Fruit fly (Drosophila melanogaster) whole organism, embryonic: ENCODE results near the gene put.

Experiments
- BEAF-32 ChIP-seq: fragments of 200-800 bp; sonication (Bioruptor generic); optimal IDR thresholded peaks from 3 replicates; lab custom pipeline; 2017; ENCODE audit warnings: missing biosample characterization, missing genetic modification characterization, mild to moderate bottlenecking, moderate library complexity, missing genetic modification reagents
- Blimp-1 ChIP-seq: fragments of 200-800 bp; sonication (Bioruptor generic); optimal IDR thresholded peaks from 3 replicates; lab custom pipeline; 2018; ENCODE audit warnings: missing biosample characterization, missing genetic modification characterization, mild to moderate bottlenecking, moderate library complexity, missing genetic modification reagents
- CG10979 ChIP-seq: fragments of 200-800 bp; sonication (Bioruptor generic); optimal IDR thresholded peaks from 2 replicates; lab custom pipeline; 2018; ENCODE audit warnings: missing biosample characterization, mild to moderate bottlenecking, missing genetic modification characterization, moderate library complexity
- CG11456 ChIP-seq: fragments of 200-800 bp; sonication (Bioruptor generic); IDR thresholded peaks from 3 replicates; pipeline ENCODE4 v1.3.6; 2022; ENCODE audit warnings: missing biosample characterization, missing genetic modification characterization
- CG11696 ChIP-seq: fragments of 200-800 bp; sonication (Bioruptor generic); IDR thresholded peaks from 2 replicates; pipeline ENCODE4 v1.3.6; 2022; ENCODE audit warnings: missing biosample characterization, missing genetic modification characterization
- CG12071 ChIP-seq: fragments of 200-800 bp; sonication (Bioruptor generic); optimal IDR thresholded peaks from 3 replicates; lab custom pipeline; 2018; ENCODE audit warnings: missing biosample characterization, mild to moderate bottlenecking, missing genetic modification characterization
- CG12744 ChIP-seq: fragments of 200-800 bp; sonication (Bioruptor generic); optimal IDR thresholded peaks from 2 replicates; lab custom pipeline; 2016; ENCODE audit warnings: missing biosample characterization, missing genetic modification characterization
- CG14441 ChIP-seq: fragments of 200-800 bp; sonication (Bioruptor generic); IDR thresholded peaks from 2 replicates; pipeline ENCODE4 v1.3.6; 2022; ENCODE audit warnings: missing biosample characterization, missing genetic modification characterization
- CG15011 ChIP-seq: fragments of 200-800 bp; sonication (Bioruptor generic); optimal IDR thresholded peaks from 3 replicates; lab custom pipeline; 2018; ENCODE audit warnings: missing biosample characterization, mild to moderate bottlenecking, missing genetic modification characterization
- CG1602 ChIP-seq: fragments of 200-800 bp; sonication (Bioruptor generic); optimal IDR thresholded peaks from 3 replicates; lab custom pipeline; 2016; ENCODE audit warnings: missing biosample characterization, missing genetic modification characterization
- CG16863 ChIP-seq: fragments of 200-800 bp; sonication (Bioruptor generic); optimal IDR thresholded peaks from 3 replicates; lab custom pipeline; 2016; ENCODE audit warnings: missing biosample characterization, missing genetic modification characterization
- CG2202 ChIP-seq: fragments of 200-800 bp; sonication (Bioruptor generic); optimal IDR thresholded peaks from 2 replicates; lab custom pipeline; 2018; ENCODE audit warnings: missing biosample characterization, mild to moderate bottlenecking, missing genetic modification characterization
- CG4707 ChIP-seq: fragments of 200-800 bp; sonication (Bioruptor generic); optimal IDR thresholded peaks from 2 replicates; lab custom pipeline; 2018; ENCODE audit warnings: missing biosample characterization, mild to moderate bottlenecking, missing genetic modification characterization, moderate library complexity
- CG5180 ChIP-seq: fragments of 200-800 bp; sonication (Bioruptor generic); optimal IDR thresholded peaks from 3 replicates; lab custom pipeline; 2017; ENCODE audit warnings: missing biosample characterization, missing genetic modification characterization, mild to moderate bottlenecking, moderate library complexity, missing genetic modification reagents
- CG5953 ChIP-seq: fragments of 200-800 bp; sonication (Bioruptor generic); IDR thresholded peaks from 2 replicates; pipeline ENCODE4 v1.3.6; 2022; ENCODE audit warnings: missing biosample characterization, missing genetic modification characterization
- CG7928 ChIP-seq: fragments of 200-800 bp; sonication (Bioruptor generic); optimal IDR thresholded peaks from 2 replicates; lab custom pipeline; 2017; ENCODE audit warnings: missing biosample characterization, mild to moderate bottlenecking, missing genetic modification characterization
- CG8089 ChIP-seq: fragments of 200-800 bp; sonication (Bioruptor generic); optimal IDR thresholded peaks from 3 replicates; lab custom pipeline; 2016; ENCODE audit warnings: missing biosample characterization, missing genetic modification characterization
- CG8290 ChIP-seq, 3 experiments: fragments of 200-800 bp; sonication (Bioruptor generic); optimal IDR thresholded peaks; 2 replicates each; lab custom pipeline; 2016 to 2019; ENCODE audit warnings: missing biosample characterization in 3 of 3, missing genetic modification characterization in 3 of 3, mild to moderate bottlenecking in 2 of 3, moderate library complexity in 1 of 3
- CG8359 ChIP-seq: fragments of 200-800 bp; sonication (Bioruptor generic); optimal IDR thresholded peaks from 2 replicates; lab custom pipeline; 2017; ENCODE audit warnings: missing biosample characterization, mild to moderate bottlenecking, missing genetic modification characterization, borderline replicate concordance
- CG9727 ChIP-seq: fragments of 200-800 bp; sonication (Bioruptor generic); optimal IDR thresholded peaks from 3 replicates; lab custom pipeline; 2017; ENCODE audit warnings: missing biosample characterization, mild to moderate bottlenecking, missing genetic modification characterization
- D19A ChIP-seq: fragments of 200-800 bp; optimal IDR thresholded peaks from 3 replicates; lab custom pipeline; 2019; ENCODE audit warnings: missing biosample characterization, mild to moderate bottlenecking, missing genetic modification characterization, moderate library complexity
- Dad ChIP-seq: fragments of 200-800 bp; sonication (Bioruptor generic); optimal IDR thresholded peaks from 3 replicates; lab custom pipeline; 2016; ENCODE audit warnings: missing biosample characterization, missing genetic modification characterization
- Dll ChIP-seq: fragments of 200-800 bp; sonication (Bioruptor generic); IDR thresholded peaks from 4 replicates; pipeline ENCODE4 v1.3.6; 2022; ENCODE audit warnings: missing biosample characterization, missing genetic modification characterization; ENCODE audit not compliant: partially characterized antibody
- Dref ChIP-seq: fragments of 200-800 bp; sonication (Bioruptor generic); IDR thresholded peaks from 2 replicates; pipeline ENCODE4 v1.3.6; 2022; ENCODE audit warnings: missing biosample characterization, missing genetic modification characterization
- Ets65A ChIP-seq: fragments of 200-800 bp; sonication (Bioruptor generic); peaks from one replicate; lab custom pipeline; 2016; ENCODE audit warnings: missing biosample characterization, missing genetic modification characterization
- Gsc ChIP-seq: fragments of 200-800 bp; sonication (Bioruptor generic); IDR thresholded peaks from 2 replicates; pipeline ENCODE4 v1.3.6; 2022; ENCODE audit warnings: missing biosample characterization, missing genetic modification characterization
- Nf-YB ChIP-seq: fragments of 200-800 bp; sonication (Bioruptor generic); optimal IDR thresholded peaks from 3 replicates; lab custom pipeline; 2019; ENCODE audit warnings: missing biosample characterization, mild to moderate bottlenecking, missing genetic modification characterization, moderate library complexity
- Ptx1 ChIP-seq: fragments of 200-800 bp; sonication (Bioruptor generic); IDR thresholded peaks from 2 replicates; pipeline ENCODE4 v1.3.6; 2022; ENCODE audit warnings: missing biosample characterization, missing genetic modification characterization
- Ravus ChIP-seq: fragments of 200-800 bp; sonication (Bioruptor generic); IDR thresholded peaks from 2 replicates; pipeline ENCODE4 v1.3.6; 2022; ENCODE audit warnings: missing biosample characterization, missing genetic modification characterization
- Sin3A ChIP-seq: fragments of >200 bp; optimal IDR thresholded peaks from 2 replicates; lab custom pipeline; 2018
- Six4 ChIP-seq: fragments of 200-800 bp; sonication (Bioruptor generic); optimal IDR thresholded peaks from 2 replicates; lab custom pipeline; 2016; ENCODE audit warnings: missing biosample characterization, missing genetic modification characterization
- Sry-β ChIP-seq: fragments of 200-800 bp; sonication (Bioruptor generic); optimal IDR thresholded peaks from 2 replicates; lab custom pipeline; 2018; ENCODE audit warnings: missing biosample characterization, mild to moderate bottlenecking, missing genetic modification characterization, moderate library complexity
- Xbp1 ChIP-seq: fragments of 200-800 bp; sonication (Bioruptor generic); optimal IDR thresholded peaks from 3 replicates; lab custom pipeline; 2016; ENCODE audit warnings: missing biosample characterization, mild to moderate bottlenecking, missing genetic modification characterization
- ab ChIP-seq: fragments of 200-800 bp; sonication (Bioruptor generic); optimal IDR thresholded peaks from 2 replicates; lab custom pipeline; 2016; ENCODE audit warnings: missing biosample characterization, missing genetic modification characterization
- danr ChIP-seq: fragments of 200-800 bp; sonication (Bioruptor generic); IDR thresholded peaks from 2 replicates; pipeline ENCODE4 v1.3.6; 2022; ENCODE audit warnings: missing biosample characterization, missing genetic modification characterization
- emc ChIP-seq: fragments of 200-800 bp; sonication (Bioruptor generic); optimal IDR thresholded peaks from 2 replicates; lab custom pipeline; 2016; ENCODE audit warnings: missing biosample characterization, missing genetic modification characterization
- fd102C ChIP-seq: fragments of 200-800 bp; sonication (Bioruptor generic); optimal IDR thresholded peaks from 2 replicates; lab custom pipeline; 2018; ENCODE audit warnings: missing biosample characterization, mild to moderate bottlenecking, missing genetic modification characterization, moderate library complexity
- hb ChIP-seq: fragments of 200-800 bp; sonication (Bioruptor generic); IDR thresholded peaks from 3 replicates; pipeline ENCODE4 v1.3.6; 2022; ENCODE audit warnings: missing biosample characterization, missing genetic modification characterization; ENCODE audit not compliant: partially characterized antibody
- jigr1 ChIP-seq: fragments of 200-800 bp; sonication (Bioruptor generic); IDR thresholded peaks from 3 replicates; pipeline ENCODE4 v1.3.6; 2022; ENCODE audit warnings: missing biosample characterization, missing genetic modification characterization
- knrl ChIP-seq: fragments of 200-800 bp; sonication (Bioruptor generic); IDR thresholded peaks from 3 replicates; pipeline ENCODE4 v1.3.6; 2022; ENCODE audit warnings: missing biosample characterization, missing genetic modification characterization; ENCODE audit not compliant: partially characterized antibody
- mld ChIP-seq: fragments of 200-800 bp; sonication (Bioruptor generic); IDR thresholded peaks from 3 replicates; pipeline ENCODE4 v1.3.6; 2022; ENCODE audit warnings: missing biosample characterization, missing genetic modification characterization; ENCODE audit not compliant: partially characterized antibody
- nom ChIP-seq: fragments of 200-800 bp; sonication (Bioruptor generic); optimal IDR thresholded peaks from 2 replicates; lab custom pipeline; 2017; ENCODE audit warnings: missing biosample characterization, missing genetic modification characterization, mild to moderate bottlenecking, moderate library complexity, missing genetic modification reagents
- prd ChIP-seq, 3 experiments: fragments of >200 bp in 2 of 3; fragments of 200-800 bp in 1 of 3; sonication (Bioruptor generic) in 1 of 3; optimal IDR thresholded peaks in 2 of 3; IDR thresholded peaks in 1 of 3; 2 replicates in 2 of 3; 3 replicates in 1 of 3; pipeline versions ENCODE4 v1.3.6 to Lab custom; 2017 to 2022; ENCODE audit warnings: missing biosample characterization in 1 of 3, missing genetic modification characterization in 1 of 3
- sob ChIP-seq: fragments of 200-800 bp; sonication (Bioruptor generic); IDR thresholded peaks from 2 replicates; pipeline ENCODE4 v1.3.6; 2022; ENCODE audit warnings: missing biosample characterization, missing genetic modification characterization
- stc ChIP-seq: fragments of 200-800 bp; sonication (Bioruptor generic); IDR thresholded peaks from 2 replicates; pipeline ENCODE4 v1.3.6; 2022; ENCODE audit warnings: missing biosample characterization, missing genetic modification characterization
- sug ChIP-seq: fragments of 200-800 bp; optimal IDR thresholded peaks from 2 replicates; lab custom pipeline; 2019; ENCODE audit warnings: missing biosample characterization, mild to moderate bottlenecking, missing genetic modification characterization, moderate library complexity
- trh ChIP-seq: fragments of 200-800 bp; sonication (Bioruptor generic); optimal IDR thresholded peaks from 2 replicates; lab custom pipeline; 2016; ENCODE audit warnings: missing biosample characterization, missing genetic modification characterization
- yki ChIP-seq: fragments of >200 bp; optimal IDR thresholded peaks from 3 replicates; lab custom pipeline; 2018

put gene

dm6 chr3R:14590753-14591535 is 34.6 kb downstream of the put start (continued):
- TF ChIP-seq prd (optimal IDR thresholded peaks at IDR 0.05; lab: Kevin White, UChicago) (no peak), prd (GFP tag; IDR thresholded peaks at IDR 0.05; lab: Robert Waterston, UW) (peak; percentile 90), mld (GFP tag; lab: Robert Waterston, UW) (no peak), trh (GFP tag; lab: Kevin White, UChicago) (peak; percentile 64), knrl (GFP tag; lab: Robert Waterston, UW) (no peak), Gsc (GFP tag; lab: Robert Waterston, UW) (peak; percentile 58), CG10979 (tag; lab: Kevin White, UChicago) (peak; percentile 98), D19A (tag; lab: Kevin White, UChicago) (peak; percentile 93), nom (peak; percentile 29), CG11696 (GFP tag; lab: Robert Waterston, UW) (no peak; the same call in 1 of the 2 replicates), CG1602 (GFP tag; lab: Kevin White, UChicago) (peak; percentile 92), CG12744 (GFP tag; lab: Kevin White, UChicago) (no peak), CG15011 (GFP tag; lab: Kevin White, UChicago) (peak; percentile 48), CG9727 (peak; percentile 97), Dref (GFP tag; lab: Robert Waterston, UW) (no peak), yki (lab: Kevin White, UChicago) (no peak), CG5953 (GFP tag; lab: Robert Waterston, UW) (no peak; the same call in 1 of the 2 replicates), BEAF-32 (no peak), Nf-YB (GFP tag; lab: Kevin White, UChicago) (peak; percentile 81), Ets65A (GFP tag; lab: Kevin White, UChicago) (peak; percentile 54), stc (GFP tag; lab: Robert Waterston, UW) (peak; percentile 76), ab (GFP tag; lab: Kevin White, UChicago) (no peak), danr (GFP tag; lab: Robert Waterston, UW) (peak; percentile 60; the same call in 1 of the 2 replicates), CG11456 (GFP tag; lab: Robert Waterston, UW) (0 out of 3 replicates have a peak, but pooled peaks have one; percentile 49), emc (GFP tag; lab: Kevin White, UChicago) (no peak), CG8359 (peak; percentile 77), Sin3A (no peak), CG8089 (no peak), jigr1 (GFP tag; lab: Robert Waterston, UW) (peak; percentile 55; the same call in 1 of the 3 replicates), CG8290 (GFP tag; optimal IDR thresholded peaks at IDR 0.05; lab: Kevin White, UChicago) (peak; percentile 77), CG8290 (tag; optimal IDR thresholded peaks at IDR 0.05; lab: Kevin White, UChicago) (peak in 1 of 2 experiments; percentile 77), CG5180 (GFP tag; lab: Kevin White, UChicago) (peak; percentile 64), Xbp1 (GFP tag; lab: Kevin White, UChicago) (peak; percentile 83), Six4 (GFP tag; lab: Kevin White, UChicago) (peak; percentile 80), CG12071 (GFP tag; lab: Kevin White, UChicago) (peak; percentile 20), hb (GFP tag; lab: Robert Waterston, UW) (no peak), sob (GFP tag; lab: Robert Waterston, UW) (no peak), CG7928 (GFP tag; lab: Kevin White, UChicago) (no peak), Ptx1 (GFP tag; lab: Robert Waterston, UW) (peak; percentile 79), sug (tag; lab: Kevin White, UChicago) (peak; percentile 41), fd102C (GFP tag; lab: Kevin White, UChicago) (peak; percentile 81), CG14441 (GFP tag; lab: Robert Waterston, UW) (peak; percentile 43; the same call in 1 of the 2 replicates), Blimp-1 (GFP tag; lab: Kevin White, UChicago) (peak; percentile 90), Dad (no peak), Dll (GFP tag; lab: Robert Waterston, UW) (no peak), CG4707 (peak; percentile 57), Sry-β (GFP tag; lab: Kevin White, UChicago) (peak; percentile 52), CG16863 (peak; percentile 15), Ravus (GFP tag; lab: Robert Waterston, UW) (no peak), CG2202 (tag; lab: Kevin White, UChicago) (peak; percentile 91)
